Fruit fly (Drosophila melanogaster) whole organism, wandering third instar larva: ENCODE results near the gene Targ1.

ENCODE experiments used
- Abd-B ChIP-seq: fragments of >200 bp; optimal IDR thresholded peaks from 2 replicates; lab custom pipeline; 2017; ENCODE audit warnings: missing biosample characterization, missing genetic modification characterization
- ey ChIP-seq: fragments of 200-800 bp; sonication (Bioruptor generic); optimal IDR thresholded peaks from 2 replicates; lab custom pipeline; 2016; ENCODE audit warnings: missing biosample characterization, missing genetic modification characterization
- h ChIP-seq: fragments of 200-800 bp; sonication (Bioruptor generic); optimal IDR thresholded peaks from 3 replicates; lab custom pipeline; 2016; ENCODE audit warnings: missing biosample characterization, mild to moderate bottlenecking, missing genetic modification characterization
- psq ChIP-seq: fragments of 200-800 bp; sonication (Bioruptor generic); optimal IDR thresholded peaks from 3 replicates; lab custom pipeline; 2017; ENCODE audit warnings: missing biosample characterization, mild to moderate bottlenecking, missing genetic modification characterization, moderate library complexity
- sage ChIP-seq: fragments of 200-800 bp; sonication (Bioruptor generic); optimal IDR thresholded peaks from 2 replicates; lab custom pipeline; 2016; ENCODE audit warnings: missing biosample characterization, mild to moderate bottlenecking, missing genetic modification characterization

- TF ChIP-seq Abd-B, result no peak
- TF ChIP-seq sage (GFP tag; lab: Kevin White, UChicago), result no peak
- no peak for TF ChIP-seq ey
- TF ChIP-seq psq, result no peak
- TF ChIP-seq h (GFP tag; lab: Kevin White, UChicago), result no peak
These were observed 27.7 kb downstream of the Targ1 start for dm6 chr3L:21174962-21175361.
